Worm (Caenorhabditis elegans): ENCODE results near the gene ldh-1.

ldh-1 gene

ce11 chrII:11724362-11724761, 358 bp downstream of the ldh-1 start:
- peak; percentile 74 for TF ChIP-seq hlh-1 (tag; optimal IDR thresholded peaks at IDR 0.05)
- TF ChIP-seq nhr-28 (tag; optimal IDR thresholded peaks at IDR 0.05): no peak
- TF ChIP-seq sem-2 (GFP tag; optimal IDR thresholded peaks at IDR 0.05): no peak
- no peak for TF ChIP-seq drap-1 (GFP tag; optimal IDR thresholded peaks at IDR 0.05)
- TF ChIP-seq lin-13 (tag; optimal IDR thresholded peaks at IDR 0.05): no peak
- TF ChIP-seq mep-1 (tag; optimal IDR thresholded peaks at IDR 0.05): no peak
- no peak for TF ChIP-seq flh-1 (GFP tag; optimal IDR thresholded peaks at IDR 0.05)
- TF ChIP-seq ces-1 (GFP tag; optimal IDR thresholded peaks at IDR 0.05): peak; percentile 85
- TF ChIP-seq ceh-43 (GFP tag; optimal IDR thresholded peaks at IDR 0.05): no peak
- TF ChIP-seq elt-1 (tag; optimal IDR thresholded peaks at IDR 0.05; ENCODE audit: borderline replicate concordance, insufficient read depth): no peak
- TF ChIP-seq nhr-2 (tag; optimal IDR thresholded peaks at IDR 0.05): no peak
- no peak for TF ChIP-seq cnd-1 (tag; optimal IDR thresholded peaks at IDR 0.05)
- no peak for TF ChIP-seq blmp-1 (tag; optimal IDR thresholded peaks at IDR 0.05)
- peak; percentile 25 for TF ChIP-seq unc-120 (tag; optimal IDR thresholded peaks at IDR 0.05; ENCODE audit: poor library complexity, severe bottlenecking)
- TF ChIP-seq ham-2 (GFP tag; optimal IDR thresholded peaks at IDR 0.05): no peak
- TF ChIP-seq pha-4 (tag; optimal IDR thresholded peaks at IDR 0.05): no peak
- no peak for TF ChIP-seq nhr-237 (tag; optimal IDR thresholded peaks at IDR 0.05)
- TF ChIP-seq snpc-4 (tag; optimal IDR thresholded peaks at IDR 0.05): no peak
- TF ChIP-seq nhr-12 (tag; optimal IDR thresholded peaks at IDR 0.05): no peak

DNA sequence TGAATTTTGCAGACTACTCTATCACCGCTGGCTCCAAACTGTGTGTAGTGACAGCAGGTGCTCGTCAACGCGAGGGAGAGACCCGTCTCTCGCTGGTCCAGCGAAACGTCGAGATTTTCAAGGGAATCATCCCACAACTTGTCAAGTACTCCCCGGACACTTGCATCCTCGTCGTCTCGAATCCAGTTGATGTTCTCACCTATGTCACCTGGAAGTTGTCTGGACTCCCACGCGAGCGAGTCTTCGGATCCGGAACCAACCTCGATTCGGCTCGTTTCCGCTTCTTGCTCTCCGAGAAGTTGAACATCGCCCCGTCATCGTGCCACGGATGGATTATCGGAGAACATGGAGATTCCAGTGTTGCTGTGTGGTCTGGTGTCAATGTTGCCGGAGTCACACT, 1.6 kb downstream of the ldh-1 start:
- TF ChIP-seq unc-39 (tag; optimal IDR thresholded peaks at IDR 0.05) (no peak), mab-5 (tag; optimal IDR thresholded peaks at IDR 0.05) (no peak), ham-2 (GFP tag; optimal IDR thresholded peaks at IDR 0.05) (no peak), flh-1 (GFP tag; optimal IDR thresholded peaks at IDR 0.05) (no peak), ceh-39 (tag; optimal IDR thresholded peaks at IDR 0.05) (no peak), mls-2 (tag; optimal IDR thresholded peaks at IDR 0.05) (no peak), unc-62 (GFP tag; optimal IDR thresholded peaks at IDR 0.05) (no peak), sptf-1 (tag; optimal IDR thresholded peaks at IDR 0.05) (no peak), hlh-1 (tag; optimal IDR thresholded peaks at IDR 0.05) (no peak), zip-8 (tag; optimal IDR thresholded peaks at IDR 0.05) (no peak), tbx-8 (GFP tag; optimal IDR thresholded peaks at IDR 0.05) (no peak), nhr-2 (tag; optimal IDR thresholded peaks at IDR 0.05) (no peak), lin-32 (GFP tag; optimal IDR thresholded peaks at IDR 0.05) (no peak), ceh-83 (GFP tag; optimal IDR thresholded peaks at IDR 0.05) (no peak), nhr-12 (tag; optimal IDR thresholded peaks at IDR 0.05) (no peak), unc-120 (tag; optimal IDR thresholded peaks at IDR 0.05; ENCODE audit: poor library complexity, severe bottlenecking) (no peak), lin-13 (tag; optimal IDR thresholded peaks at IDR 0.05) (no peak), nhr-76 (tag; optimal IDR thresholded peaks at IDR 0.05) (no peak), sem-2 (GFP tag; optimal IDR thresholded peaks at IDR 0.05) (no peak)

ce11 chrII:11726470-11727106, 2.6 kb downstream of the ldh-1 start, which contains the start of gene F13D12.5:
F13D12.5 (plus strand) TSS chrII:11726814.
- TF ChIP-seq nhr-76 (tag; optimal IDR thresholded peaks at IDR 0.05) (no peak), mls-2 (tag; optimal IDR thresholded peaks at IDR 0.05) (no peak), nhr-28 (tag; optimal IDR thresholded peaks at IDR 0.05) (no peak), lsy-2 (tag; optimal IDR thresholded peaks at IDR 0.05) (no peak), pha-4 (tag; optimal IDR thresholded peaks at IDR 0.05) (no peak), zip-8 (tag; optimal IDR thresholded peaks at IDR 0.05) (no peak), lin-32 (GFP tag; optimal IDR thresholded peaks at IDR 0.05) (no peak), tbx-8 (GFP tag; optimal IDR thresholded peaks at IDR 0.05) (no peak), nhr-2 (tag; optimal IDR thresholded peaks at IDR 0.05) (no peak), drap-1 (GFP tag; optimal IDR thresholded peaks at IDR 0.05) (no peak), snpc-4 (tag; optimal IDR thresholded peaks at IDR 0.05) (no peak), sptf-1 (tag; optimal IDR thresholded peaks at IDR 0.05) (no peak)

- TF ChIP-seq cnd-1 (tag; optimal IDR thresholded peaks at IDR 0.05): no peak
- TF ChIP-seq nhr-76 (tag; optimal IDR thresholded peaks at IDR 0.05): no peak
- no peak for TF ChIP-seq lin-13 (tag; optimal IDR thresholded peaks at IDR 0.05)
Observed at ce11 chrII:11727438-11727837, 3.4 kb downstream of the ldh-1 start.
